Worm (Caenorhabditis elegans) whole organism, L3 larva: ENCODE results near the gene F11G11.15.

Experiments
- R02D3.7 ChIP-seq: fragments of 150-350 bp; optimal IDR thresholded peaks from 2 replicates; lab custom pipeline; 2014; ENCODE audit warnings: missing biosample characterization, missing genetic modification characterization
- aly-2 ChIP-seq: fragments of 150-350 bp; optimal IDR thresholded peaks from 2 replicates; lab custom pipeline; 2014; ENCODE audit warnings: missing biosample characterization, missing genetic modification characterization
- ama-1 ChIP-seq: fragments of 150-350 bp; optimal IDR thresholded peaks from 2 replicates; lab custom pipeline; 2018
- ceh-16 ChIP-seq: sonication (generic microtip); optimal IDR thresholded peaks from 2 replicates; lab custom pipeline; 2017; ENCODE audit warnings: missing biosample characterization, missing genetic modification characterization
- ceh-82 ChIP-seq: fragments of 150-350 bp; optimal IDR thresholded peaks from 2 replicates; lab custom pipeline; 2014; ENCODE audit warnings: missing biosample characterization, missing genetic modification characterization
- ceh-9 ChIP-seq: sonication (generic microtip); optimal IDR thresholded peaks from 2 replicates; lab custom pipeline; 2018; ENCODE audit warnings: missing biosample characterization, missing genetic modification characterization
- daf-12 ChIP-seq: fragments of 150-350 bp; optimal IDR thresholded peaks from 2 replicates; lab custom pipeline; 2014; ENCODE audit warnings: missing biosample characterization, missing genetic modification reagents, missing genetic modification characterization
- egl-27 ChIP-seq: sonication (generic microtip); optimal IDR thresholded peaks from 4 replicates; lab custom pipeline; 2017; ENCODE audit warnings: missing biosample characterization, missing genetic modification reagents, missing genetic modification characterization
- egl-5 ChIP-seq: fragments of 150-350 bp; optimal IDR thresholded peaks from 2 replicates; lab custom pipeline; 2017; ENCODE audit warnings: missing biosample characterization, missing genetic modification reagents, missing genetic modification characterization, inconsistent platforms
- elt-1 ChIP-seq: fragments of 150-350 bp; optimal IDR thresholded peaks from 2 replicates; lab custom pipeline; 2014; ENCODE audit warnings: missing biosample characterization, missing genetic modification characterization
- elt-2 ChIP-seq: sonication (generic microtip); optimal IDR thresholded peaks from 2 replicates; lab custom pipeline; 2016; ENCODE audit warnings: missing genetic modification reagents, mild to moderate bottlenecking, missing genetic modification characterization, missing compliant biosample characterization
- eor-1 ChIP-seq, 2 experiments: fragments of 150-350 bp; optimal IDR thresholded peaks; 2 replicates each; lab custom pipeline; 2014 to 2018; ENCODE audit warnings: missing biosample characterization in 2 of 2, missing genetic modification characterization in 2 of 2
- fkh-10 ChIP-seq: sonication (generic microtip); optimal IDR thresholded peaks from 2 replicates; lab custom pipeline; 2017; ENCODE audit warnings: missing biosample characterization, missing genetic modification reagents, missing genetic modification characterization
- fkh-2 ChIP-seq: fragments of 150-350 bp; optimal IDR thresholded peaks from 2 replicates; lab custom pipeline; 2014; ENCODE audit warnings: missing biosample characterization, missing genetic modification reagents, missing genetic modification characterization
- fos-1 ChIP-seq: fragments of 150-350 bp; optimal IDR thresholded peaks from 2 replicates; lab custom pipeline; 2014; ENCODE audit warnings: missing biosample characterization, missing genetic modification characterization
- lin-15B ChIP-seq: fragments of 150-350 bp; optimal IDR thresholded peaks from 2 replicates; lab custom pipeline; 2014; ENCODE audit warnings: missing biosample characterization, missing genetic modification characterization
- lin-39 ChIP-seq: fragments of 150-350 bp; optimal IDR thresholded peaks from 2 replicates; lab custom pipeline; 2018; ENCODE audit warnings: missing biosample characterization, missing genetic modification reagents, missing genetic modification characterization
- lsy-12 ChIP-seq: sonication (generic microtip); optimal IDR thresholded peaks from 2 replicates; lab custom pipeline; 2016; ENCODE audit warnings: mild to moderate bottlenecking, missing genetic modification characterization, missing compliant biosample characterization
- mdl-1 ChIP-seq: fragments of 150-350 bp; optimal IDR thresholded peaks from 2 replicates; lab custom pipeline; 2014; ENCODE audit warnings: missing biosample characterization, missing genetic modification characterization
- mml-1 ChIP-seq: fragments of 150-350 bp; sonication (generic microtip); optimal IDR thresholded peaks from 3 replicates; lab custom pipeline; 2014; ENCODE audit warnings: missing biosample characterization, missing genetic modification characterization
- nfya-1 ChIP-seq: sonication (generic microtip); optimal IDR thresholded peaks from 2 replicates; lab custom pipeline; 2017; ENCODE audit warnings: missing genetic modification characterization, mild to moderate bottlenecking, missing compliant biosample characterization, antibody characterized with exemption, moderate library complexity; ENCODE audit not compliant: insufficient read depth
- nhr-11 ChIP-seq: fragments of 150-350 bp; optimal IDR thresholded peaks from 2 replicates; lab custom pipeline; 2014; ENCODE audit warnings: missing biosample characterization, missing genetic modification characterization
- nhr-12 ChIP-seq: fragments of 150-350 bp; optimal IDR thresholded peaks from 2 replicates; lab custom pipeline; 2014; ENCODE audit warnings: missing biosample characterization, missing genetic modification characterization
- nhr-23 ChIP-seq: fragments of 150-350 bp; optimal IDR thresholded peaks from 2 replicates; lab custom pipeline; 2014; ENCODE audit warnings: missing biosample characterization, missing genetic modification reagents, missing genetic modification characterization
- nhr-25 ChIP-seq: sonication (generic microtip); optimal IDR thresholded peaks from 2 replicates; lab custom pipeline; 2017; ENCODE audit warnings: missing biosample characterization, missing genetic modification characterization
- nhr-43 ChIP-seq: sonication (generic microtip); optimal IDR thresholded peaks from 2 replicates; lab custom pipeline; 2016; ENCODE audit warnings: mild to moderate bottlenecking, missing genetic modification characterization, missing compliant biosample characterization; ENCODE audit not compliant: poor library complexity, severe bottlenecking
- nhr-67 ChIP-seq: fragments of 150-350 bp; optimal IDR thresholded peaks from 2 replicates; lab custom pipeline; 2014; ENCODE audit warnings: missing biosample characterization, missing genetic modification characterization
- nhr-77 ChIP-seq: fragments of 150-350 bp; optimal IDR thresholded peaks from 2 replicates; lab custom pipeline; 2014; ENCODE audit warnings: missing biosample characterization, missing genetic modification characterization
- pha-4 ChIP-seq: fragments of 150-350 bp; optimal IDR thresholded peaks from 2 replicates; lab custom pipeline; 2014; ENCODE audit warnings: missing biosample characterization, missing genetic modification reagents, missing genetic modification characterization
- sea-2 ChIP-seq: fragments of 150-350 bp; sonication (generic microtip); optimal IDR thresholded peaks from 4 replicates; lab custom pipeline; 2014; ENCODE audit warnings: missing biosample characterization, missing genetic modification reagents, missing genetic modification characterization
- skn-1 ChIP-seq: fragments of 150-350 bp; optimal IDR thresholded peaks from 2 replicates; lab custom pipeline; 2014; ENCODE audit warnings: missing biosample characterization, missing genetic modification characterization
- tbx-2 ChIP-seq: sonication (generic microtip); optimal IDR thresholded peaks from 2 replicates; lab custom pipeline; 2016; ENCODE audit warnings: mild to moderate bottlenecking, missing genetic modification characterization, missing compliant biosample characterization
- unc-62 ChIP-seq: fragments of 150-350 bp; sonication (generic microtip); optimal IDR thresholded peaks from 4 replicates; lab custom pipeline; 2014; ENCODE audit warnings: missing biosample characterization, missing genetic modification reagents, missing genetic modification characterization
- ztf-4 ChIP-seq: fragments of 150-350 bp; optimal IDR thresholded peaks from 2 replicates; lab custom pipeline; 2014; ENCODE audit warnings: missing biosample characterization, missing genetic modification characterization

Gene F11G11.15

DNA sequence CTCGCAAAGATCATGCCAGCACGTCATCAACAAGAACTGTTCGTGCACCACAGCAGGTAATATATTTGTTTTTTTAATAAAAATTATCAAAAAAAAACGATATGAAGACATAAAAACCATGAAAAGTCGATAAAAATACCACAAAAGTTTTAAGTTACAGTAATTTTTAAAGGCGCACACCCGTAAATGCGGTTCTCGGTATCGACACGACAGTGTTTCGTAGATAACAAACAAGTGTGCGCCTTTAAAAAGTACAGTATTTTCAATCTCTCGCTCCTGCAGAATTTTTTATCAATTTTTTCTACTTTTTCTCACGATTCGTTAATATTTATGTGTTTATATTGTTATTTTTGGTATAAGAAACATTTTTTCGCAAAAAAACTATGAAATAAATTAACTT lies 30.7 kb downstream of the F11G11.15 start:
- no peak for TF ChIP-seq elt-1 (tag; lab: Kevin White, UChicago)
- TF ChIP-seq ceh-9 (tag; lab: Kevin White, UChicago), result no peak
- TF ChIP-seq ceh-82 (tag; lab: Kevin White, UChicago), result no peak
- no peak for TF ChIP-seq nhr-67 (tag; lab: Kevin White, UChicago)
- TF ChIP-seq mdl-1 (tag; lab: Kevin White, UChicago), result no peak
- TF ChIP-seq pha-4 (tag; lab: Kevin White, UChicago), result no peak
- TF ChIP-seq ceh-16 (tag; lab: Kevin White, UChicago), result no peak
- no peak for TF ChIP-seq tbx-2 (tag; lab: Kevin White, UChicago)

DNA sequence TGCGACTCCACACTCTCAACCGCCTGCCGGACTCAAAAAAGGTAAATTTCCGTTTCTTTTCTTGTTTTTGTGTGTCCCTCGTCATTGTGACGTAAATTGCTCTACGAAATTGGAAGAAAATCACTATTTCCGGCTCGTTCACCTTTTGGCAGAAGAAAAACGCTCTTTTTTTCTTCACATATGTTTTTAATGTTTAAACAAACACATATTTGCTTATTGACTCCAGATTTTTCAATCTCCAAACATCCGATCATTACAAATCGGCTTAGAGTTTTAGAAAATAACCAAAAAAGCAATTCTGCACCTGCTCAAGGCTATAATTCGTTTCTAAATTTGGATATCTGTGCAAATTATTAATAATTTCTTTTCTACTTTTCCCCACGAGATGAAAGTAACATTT lies 31.2 kb downstream of the F11G11.15 start:
- no peak for TF ChIP-seq mml-1 (tag; lab: Kevin White, UChicago)
- TF ChIP-seq unc-62 (GFP tag; lab: Kevin White, UChicago), result no peak
- TF ChIP-seq pha-4 (tag; lab: Kevin White, UChicago), result no peak
- TF ChIP-seq nhr-67 (tag; lab: Kevin White, UChicago), result no peak
- TF ChIP-seq fos-1 (tag; lab: Kevin White, UChicago), result no peak
- no peak for TF ChIP-seq eor-1 (tag; optimal IDR thresholded peaks at IDR 0.05; lab: Kevin White, UChicago)
- TF ChIP-seq sea-2 (GFP tag; lab: Kevin White, UChicago), result no peak
- TF ChIP-seq fkh-2 (tag; lab: Kevin White, UChicago), result no peak
- TF ChIP-seq egl-27 (tag; lab: Kevin White, UChicago), result no peak
- no peak for TF ChIP-seq aly-2 (tag; lab: Kevin White, UChicago)
- TF ChIP-seq lin-15B (tag; lab: Kevin White, UChicago), result no peak
- no peak for TF ChIP-seq ama-1 (lab: Kevin White, UChicago)

DNA sequence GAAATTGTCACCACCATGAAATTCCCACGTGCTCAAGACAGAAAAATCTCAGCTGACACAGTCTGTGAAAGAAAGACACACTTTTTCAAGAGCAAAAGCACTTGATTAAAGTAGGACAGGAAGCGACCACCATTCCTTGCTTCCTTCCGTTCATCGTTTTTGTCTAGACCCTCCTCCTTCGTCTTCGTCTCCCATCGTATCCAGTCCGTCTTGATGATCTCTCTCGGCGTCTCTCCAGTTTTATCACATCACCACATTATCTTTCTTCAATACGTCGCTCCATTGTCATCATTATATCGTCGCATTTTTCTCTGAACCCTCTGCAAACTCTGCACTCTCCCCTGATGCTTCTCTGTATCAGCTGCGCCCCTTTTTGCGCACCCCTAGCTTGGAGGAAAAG lies 33.5 kb downstream of the F11G11.15 start:
- TF ChIP-seq ztf-4 (tag; lab: Kevin White, UChicago) (no peak), egl-5 (peak; percentile 88), nhr-77 (tag; lab: Kevin White, UChicago) (no peak), sea-2 (GFP tag; lab: Kevin White, UChicago) (no peak), lin-39 (tag; lab: Kevin White, UChicago) (peak; percentile 25), nhr-25 (tag; lab: Kevin White, UChicago) (no peak), ama-1 (lab: Kevin White, UChicago) (no peak), fkh-10 (GFP tag; lab: Kevin White, UChicago) (no peak), elt-1 (tag; lab: Kevin White, UChicago) (no peak), R02D3.7 (no peak), skn-1 (tag; lab: Kevin White, UChicago) (peak; percentile 93), egl-27 (tag; lab: Kevin White, UChicago) (no peak), nhr-67 (tag; lab: Kevin White, UChicago) (no peak), lsy-12 (tag; lab: Kevin White, UChicago) (no peak), nhr-43 (tag; lab: Kevin White, UChicago) (no peak), aly-2 (tag; lab: Kevin White, UChicago) (no peak), nhr-12 (no peak), fos-1 (tag; lab: Kevin White, UChicago) (no peak), pha-4 (tag; lab: Kevin White, UChicago) (no peak), mdl-1 (tag; lab: Kevin White, UChicago) (no peak), elt-2 (tag; lab: Kevin White, UChicago) (peak; percentile 22), nhr-23 (tag; lab: Kevin White, UChicago) (peak; percentile 26), nhr-11 (tag; lab: Kevin White, UChicago) (no peak), nfya-1 (tag; lab: Kevin White, UChicago) (peak; percentile 48), tbx-2 (tag; lab: Kevin White, UChicago) (peak; percentile 5), ceh-9 (tag; lab: Kevin White, UChicago) (no peak)

DNA sequence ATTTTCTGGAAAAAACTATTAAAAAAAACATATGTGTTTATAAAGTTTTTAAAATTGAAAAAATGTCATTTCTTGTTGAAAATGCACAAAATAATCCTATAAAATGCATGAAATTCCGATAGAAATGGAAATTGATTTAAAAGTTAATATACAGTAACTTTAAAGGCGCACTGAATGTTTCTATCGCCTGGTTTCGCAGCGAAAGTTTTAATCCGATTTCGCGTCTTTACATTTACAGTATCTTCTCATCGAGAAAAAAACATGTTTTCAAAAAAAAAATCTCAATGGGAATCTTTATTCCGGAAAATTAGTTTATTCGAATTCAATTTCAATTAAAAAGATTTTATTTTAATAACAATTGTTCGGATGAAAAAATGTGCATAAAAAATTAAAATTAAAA lies 39.6 kb downstream of the F11G11.15 start, which contains the start of gene R05F9.11:
TSS of gene R05F9.11 (minus strand) at position 5 of the 400 bp plus-strand sequence.
- TF ChIP-seq daf-12 (tag; lab: Kevin White, UChicago), result no peak
- TF ChIP-seq elt-2 (tag; lab: Kevin White, UChicago), result peak; percentile 13
